Fruit fly (Drosophila melanogaster): ENCODE results near the gene CG7829.
A peak's percentile ranks its signal among the peaks of the same experiment; 100 is the strongest.

The CG7829 gene

dm6 chr3R:29802753-29803313 lies 14.7 kb downstream of the CG7829 start, which contains the start of the genes Etfb and CG7789 (continued):
- peak; percentile 92 for TF ChIP-seq BEAF-32 (GFP tag; optimal IDR thresholded peaks at IDR 0.05)
- peak; percentile 83 for TF ChIP-seq gro (GFP tag; optimal IDR thresholded peaks at IDR 0.05)
- peak; percentile 50 for TF ChIP-seq seq (GFP tag; IDR thresholded peaks at IDR 0.05)
- no peak for TF ChIP-seq eve (GFP tag; optimal IDR thresholded peaks at IDR 0.05)
- TF ChIP-seq Dip2 (GFP tag; IDR thresholded peaks at IDR 0.05), result peak; percentile 29; the same call in 1 of the 2 replicates
- TF ChIP-seq Xrp1 (GFP tag; IDR thresholded peaks at IDR 0.05), result peak; percentile 65
- TF ChIP-seq CG9727 (GFP tag; optimal IDR thresholded peaks at IDR 0.05), result peak; percentile 61
- no peak for TF ChIP-seq CG3281 (GFP tag; optimal IDR thresholded peaks at IDR 0.05)
- TF ChIP-seq sna (GFP tag; IDR thresholded peaks at IDR 0.05; ENCODE audit: partially characterized antibody), result peak; percentile 78
- TF ChIP-seq CG17802 (tag; optimal IDR thresholded peaks at IDR 0.05), result no peak
- TF ChIP-seq shn (GFP tag; optimal IDR thresholded peaks at IDR 0.05), result peak; percentile 81
- no peak for TF ChIP-seq sim (GFP tag; IDR thresholded peaks at IDR 0.05)
- TF ChIP-seq org-1 (GFP tag; optimal IDR thresholded peaks at IDR 0.05), result peak; percentile 30
- peak; percentile 74 for TF ChIP-seq ttk (GFP tag; IDR thresholded peaks at IDR 0.05)
- peak; percentile 88 for TF ChIP-seq CG30403 (GFP tag; optimal IDR thresholded peaks at IDR 0.05)
- TF ChIP-seq sima (GFP tag; optimal IDR thresholded peaks at IDR 0.05), result peak; percentile 57
- TF ChIP-seq CG15479 (GFP tag; optimal IDR thresholded peaks at IDR 0.05), result no peak
- no peak for TF ChIP-seq CG1792 (GFP tag; optimal IDR thresholded peaks at IDR 0.05)
- TF ChIP-seq pros (GFP tag; optimal IDR thresholded peaks at IDR 0.05), result no peak
- no peak for TF ChIP-seq CG2875 (GFP tag; optimal IDR thresholded peaks at IDR 0.05)
- TF ChIP-seq Blimp-1 (GFP tag; optimal IDR thresholded peaks at IDR 0.05), result no peak
- peak; percentile 52 for TF ChIP-seq Side (GFP tag; optimal IDR thresholded peaks at IDR 0.05)
- TF ChIP-seq CG10543 (GFP tag; optimal IDR thresholded peaks at IDR 0.05), result peak; percentile 68
- TF ChIP-seq CG2202 (tag; optimal IDR thresholded peaks at IDR 0.05), result peak; percentile 7
- TF ChIP-seq CG18764 (GFP tag; optimal IDR thresholded peaks at IDR 0.05), result peak; percentile 11
- TF ChIP-seq fd64A (GFP tag; optimal IDR thresholded peaks at IDR 0.05), result no peak
- peak; percentile 74 for TF ChIP-seq Nf-YC (tag; optimal IDR thresholded peaks at IDR 0.05)
- TF ChIP-seq Myb (GFP tag; optimal IDR thresholded peaks at IDR 0.05), result peak; percentile 78
- no peak for TF ChIP-seq Spps (tag; optimal IDR thresholded peaks at IDR 0.05)
- TF ChIP-seq Adf1 (GFP tag; IDR thresholded peaks at IDR 0.05), result peak; percentile 77
- TF ChIP-seq CG11247 (GFP tag; IDR thresholded peaks at IDR 0.05), result peak; percentile 79
- TF ChIP-seq CG2116 (GFP tag; optimal IDR thresholded peaks at IDR 0.05), result peak; percentile 91
- TF ChIP-seq grn (GFP tag; optimal IDR thresholded peaks at IDR 0.05), result peak; percentile 56
- TF ChIP-seq Mrtf (GFP tag; IDR thresholded peaks at IDR 0.05), result peak; percentile 61; the same call in 2 of the 3 replicates
- TF ChIP-seq CG12391 (tag; optimal IDR thresholded peaks at IDR 0.05), result peak; percentile 84
- no peak for TF ChIP-seq CG7963 (GFP tag; IDR thresholded peaks at IDR 0.05; ENCODE audit: partially characterized antibody)
- peak; percentile 76 for TF ChIP-seq grau (tag; optimal IDR thresholded peaks at IDR 0.05)
- TF ChIP-seq bowl (GFP tag; IDR thresholded peaks at IDR 0.05), result peak; percentile 37; the same call in 1 of the 2 replicates
- peak; percentile 35 for TF ChIP-seq CG4820 (GFP tag; optimal IDR thresholded peaks at IDR 0.05)
- peak; percentile 54; the same call in 1 of the 2 replicates for TF ChIP-seq CG32767 (GFP tag; IDR thresholded peaks at IDR 0.05)
- TF ChIP-seq CG15011 (GFP tag; optimal IDR thresholded peaks at IDR 0.05), result no peak
- TF ChIP-seq fu2 (GFP tag; optimal IDR thresholded peaks at IDR 0.05), result peak; percentile 71
- TF ChIP-seq CG15601 (tag; optimal IDR thresholded peaks at IDR 0.05), result no peak
- TF ChIP-seq CG17568 (GFP tag; optimal IDR thresholded peaks at IDR 0.05), result no peak
- peak; percentile 89 for TF ChIP-seq Dll (GFP tag; IDR thresholded peaks at IDR 0.05; ENCODE audit: partially characterized antibody)
- peak; percentile 74; the same call in 1 of the 2 replicates for TF ChIP-seq CG11085 (GFP tag; IDR thresholded peaks at IDR 0.05)
- peak; percentile 77 for TF ChIP-seq Gug (GFP tag; IDR thresholded peaks at IDR 0.05)
- TF ChIP-seq Doc3 (GFP tag; IDR thresholded peaks at IDR 0.05; ENCODE audit: partially characterized antibody), result peak; percentile 83
- TF ChIP-seq pfk (GFP tag; optimal IDR thresholded peaks at IDR 0.05), result no peak
- TF ChIP-seq CG13123 (GFP tag; optimal IDR thresholded peaks at IDR 0.05), result no peak

All from whole organism, embryonic.